Fruit fly (Drosophila melanogaster): ENCODE measurements around the gene Septin2.

The Septin2 gene

DNA sequence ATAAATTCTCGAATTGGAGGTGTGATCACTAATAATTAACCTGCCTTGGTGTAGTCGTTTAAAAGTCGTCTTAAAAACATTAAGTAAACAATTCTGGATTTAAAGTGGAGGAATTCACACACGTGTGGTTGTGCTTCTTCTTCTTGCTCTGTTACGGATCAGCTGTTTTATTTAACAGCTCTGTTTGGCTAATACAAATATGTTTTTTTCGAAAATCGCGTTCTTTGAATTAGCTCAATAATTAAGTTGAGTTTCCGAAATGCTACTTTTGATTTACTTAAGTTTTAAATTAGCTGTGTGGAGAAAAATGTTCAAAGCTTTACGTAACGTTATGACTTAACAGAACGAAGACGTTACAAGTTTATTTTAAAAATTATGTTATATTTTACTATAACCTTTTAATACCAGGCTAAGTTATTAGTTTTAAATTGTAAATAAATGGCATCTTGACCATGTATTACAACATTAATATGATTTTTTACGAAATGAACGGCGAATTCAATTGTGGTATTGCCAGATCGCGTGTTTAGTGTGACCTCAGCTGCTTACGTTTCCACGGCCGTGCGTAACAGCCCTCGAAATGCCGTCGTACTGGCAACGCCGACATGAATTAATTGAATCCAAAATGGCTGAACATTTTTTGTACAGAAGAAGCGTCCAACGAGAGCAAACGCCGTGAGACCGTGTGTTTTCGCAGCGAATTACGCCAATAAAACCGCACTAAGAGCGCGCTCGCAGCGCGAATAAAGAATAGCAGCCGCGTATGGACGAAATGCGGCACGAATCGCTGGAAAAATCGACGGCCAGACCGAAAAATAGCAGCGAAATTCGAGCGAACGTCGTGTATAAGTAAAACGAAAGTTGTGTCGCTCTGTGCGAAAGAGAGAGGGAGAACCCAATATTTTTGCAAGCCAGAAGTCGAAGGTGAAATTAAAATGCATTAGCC is 4.6 kb upstream of the Septin2 start, which contains the start of the genes Pus1 and bon (continued):
- TF ChIP-seq vvl (GFP tag; IDR thresholded peaks at IDR 0.05): peak; percentile 87
- TF ChIP-seq oc (tag; optimal IDR thresholded peaks at IDR 0.05): peak; percentile 9
- peak; percentile 37 for TF ChIP-seq HLHmδ (GFP tag; optimal IDR thresholded peaks at IDR 0.05)
- TF ChIP-seq YL-1 (GFP tag; optimal IDR thresholded peaks at IDR 0.05): peak; percentile 88
- TF ChIP-seq CG9932 (GFP tag; IDR thresholded peaks at IDR 0.05): peak; percentile 54
- peak; percentile 49 for TF ChIP-seq Jarid2 (GFP tag; optimal IDR thresholded peaks at IDR 0.05)
- TF ChIP-seq CG12155 (GFP tag; optimal IDR thresholded peaks at IDR 0.05): peak; percentile 52
- no peak for TF ChIP-seq CG4424 (GFP tag; optimal IDR thresholded peaks at IDR 0.05)
- peak; percentile 32; the same call in 1 of the 2 replicates for TF ChIP-seq amos (GFP tag; IDR thresholded peaks at IDR 0.05; ENCODE audit: partially characterized antibody)
- peak; percentile 33 for TF ChIP-seq tx (GFP tag; optimal IDR thresholded peaks at IDR 0.05)
- peak in 1 of 2 experiments; percentile 87 for TF ChIP-seq Pdp1 (GFP tag; optimal IDR thresholded peaks at IDR 0.05)
- peak; percentile 5 for TF ChIP-seq p53 (GFP tag; optimal IDR thresholded peaks at IDR 0.05)
- TF ChIP-seq wor (GFP tag; IDR thresholded peaks at IDR 0.05): no peak
- TF ChIP-seq otp (GFP tag; IDR thresholded peaks at IDR 0.05): peak; percentile 1; the same call in 1 of the 3 replicates
- TF ChIP-seq zfh1 (GFP tag; IDR thresholded peaks at IDR 0.05): peak; percentile 37; the same call in 1 of the 3 replicates
- TF ChIP-seq E2f2 (GFP tag; IDR thresholded peaks at IDR 0.05): peak; percentile 37
- TF ChIP-seq H2.0 (GFP tag; IDR thresholded peaks at IDR 0.05): no peak
- peak; percentile 10 for TF ChIP-seq CG34376 (GFP tag; optimal IDR thresholded peaks at IDR 0.05)
- peak; percentile 42 for TF ChIP-seq Nf-YC (tag; optimal IDR thresholded peaks at IDR 0.05)
- no peak for TF ChIP-seq Spps (tag; optimal IDR thresholded peaks at IDR 0.05)
- TF ChIP-seq CG4617 (GFP tag; optimal IDR thresholded peaks at IDR 0.05; ENCODE audit: borderline replicate concordance): peak; percentile 52
- peak; percentile 95 for TF ChIP-seq CG17385 (GFP tag; optimal IDR thresholded peaks at IDR 0.05)
- TF ChIP-seq mam (GFP tag; optimal IDR thresholded peaks at IDR 0.05): peak; percentile 41
- peak; percentile 16 for TF ChIP-seq Chrac-16 (GFP tag; optimal IDR thresholded peaks at IDR 0.05)
- TF ChIP-seq Drgx (GFP tag; IDR thresholded peaks at IDR 0.05): no peak
- no peak for TF ChIP-seq nau (GFP tag; optimal IDR thresholded peaks at IDR 0.05)
- peak; percentile 20; the same call in 1 of the 3 replicates for TF ChIP-seq ci (GFP tag; IDR thresholded peaks at IDR 0.05)
- TF ChIP-seq CG2712 (tag; optimal IDR thresholded peaks at IDR 0.05): peak; percentile 33
- TF ChIP-seq tna (GFP tag; IDR thresholded peaks at IDR 0.05; ENCODE audit: partially characterized antibody): peak; percentile 46; the same call in 1 of the 2 replicates
- no peak for TF ChIP-seq eyg (GFP tag; optimal IDR thresholded peaks at IDR 0.05)
- TF ChIP-seq Rfx (GFP tag; IDR thresholded peaks at IDR 0.05): peak; percentile 43
- no peak for TF ChIP-seq CG8765 (GFP tag; IDR thresholded peaks at IDR 0.05)
- no peak for TF ChIP-seq jigr1 (GFP tag; IDR thresholded peaks at IDR 0.05)
- no peak for TF ChIP-seq E2f1 (GFP tag; IDR thresholded peaks at IDR 0.05)
- peak; percentile 60 for TF ChIP-seq gfzf (GFP tag; optimal IDR thresholded peaks at IDR 0.05)
- TF ChIP-seq Sry-δ (GFP tag; optimal IDR thresholded peaks at IDR 0.05): peak; percentile 39
- TF ChIP-seq ind (GFP tag; optimal IDR thresholded peaks at IDR 0.05): peak; percentile 26
- peak; percentile 67 for TF ChIP-seq CG1603 (tag; optimal IDR thresholded peaks at IDR 0.05)
- peak; percentile 52 for TF ChIP-seq BEAF-32 (GFP tag; optimal IDR thresholded peaks at IDR 0.05)
- peak; percentile 86 for TF ChIP-seq cg (GFP tag; optimal IDR thresholded peaks at IDR 0.05)
- peak; percentile 46 for TF ChIP-seq exex (tag; optimal IDR thresholded peaks at IDR 0.05)
- TF ChIP-seq NfI (GFP tag; optimal IDR thresholded peaks at IDR 0.05): peak; percentile 12
- TF ChIP-seq CG31441 (GFP tag; IDR thresholded peaks at IDR 0.05): 0 out of 2 replicates have a peak, but pooled peaks have one; percentile 21
- TF ChIP-seq nerfin-1 (tag; optimal IDR thresholded peaks at IDR 0.05): peak; percentile 90
- peak; percentile 51 for TF ChIP-seq Vsx1 (GFP tag; optimal IDR thresholded peaks at IDR 0.05)
- TF ChIP-seq HmgZ (tag; optimal IDR thresholded peaks at IDR 0.05): peak; percentile 29
- peak; percentile 29 for TF ChIP-seq nmo (GFP tag; optimal IDR thresholded peaks at IDR 0.05)
- peak; percentile 41 for TF ChIP-seq Side (GFP tag; optimal IDR thresholded peaks at IDR 0.05)
